Fruit fly (Drosophila melanogaster) whole organism, embryonic: ENCODE data around the gene CG4615.

Experiments
- ATbp ChIP-seq: fragments of 200-800 bp; sonication (Bioruptor generic); optimal IDR thresholded peaks from 2 replicates; lab custom pipeline; 2017; ENCODE audit warnings: missing biosample characterization, mild to moderate bottlenecking, missing genetic modification characterization, missing genetic modification reagents
- Aef1 ChIP-seq: fragments of 200-800 bp; sonication (Bioruptor generic); IDR thresholded peaks from 3 replicates; pipeline ENCODE4 v1.3.6; 2022; ENCODE audit warnings: missing biosample characterization, missing genetic modification characterization
- Bdp1 ChIP-seq: fragments of 200-800 bp; sonication (Bioruptor generic); optimal IDR thresholded peaks from 3 replicates; lab custom pipeline; 2016; ENCODE audit warnings: missing biosample characterization, missing genetic modification characterization
- C15 ChIP-seq: fragments of 200-800 bp; sonication (Bioruptor generic); IDR thresholded peaks from 3 replicates; pipeline ENCODE4 v1.3.6; 2022; ENCODE audit warnings: missing biosample characterization, missing genetic modification characterization
- CG10366 ChIP-seq: fragments of 200-800 bp; sonication (Bioruptor generic); IDR thresholded peaks from 2 replicates; pipeline ENCODE4 v1.3.6; 2022; ENCODE audit warnings: missing biosample characterization, missing genetic modification characterization
- CG11560 ChIP-seq: fragments of 200-800 bp; sonication (Bioruptor generic); IDR thresholded peaks from 3 replicates; pipeline ENCODE4 v1.3.6; 2022; ENCODE audit warnings: missing biosample characterization, missing genetic modification characterization
- CG12071 ChIP-seq: fragments of 200-800 bp; sonication (Bioruptor generic); optimal IDR thresholded peaks from 3 replicates; lab custom pipeline; 2018; ENCODE audit warnings: missing biosample characterization, mild to moderate bottlenecking, missing genetic modification characterization
- CG12155 ChIP-seq: fragments of 200-800 bp; sonication (Bioruptor generic); optimal IDR thresholded peaks from 3 replicates; lab custom pipeline; 2016; ENCODE audit warnings: missing biosample characterization, missing genetic modification characterization
- CG12659 ChIP-seq: fragments of 200-800 bp; sonication (Bioruptor generic); optimal IDR thresholded peaks from 3 replicates; lab custom pipeline; 2017; ENCODE audit warnings: mild to moderate bottlenecking, missing biosample characterization, missing genetic modification reagents, missing genetic modification characterization
- CG13894 ChIP-seq: fragments of 200-800 bp; sonication (Bioruptor generic); optimal IDR thresholded peaks from 3 replicates; lab custom pipeline; 2018; ENCODE audit warnings: missing biosample characterization, mild to moderate bottlenecking, missing genetic modification characterization, moderate library complexity
- CG14710 ChIP-seq: fragments of 200-800 bp; sonication (Bioruptor generic); optimal IDR thresholded peaks from 3 replicates; lab custom pipeline; 2019; ENCODE audit warnings: missing biosample characterization, mild to moderate bottlenecking, missing genetic modification characterization, moderate library complexity
- CG14860 ChIP-seq: fragments of 200-800 bp; sonication (Bioruptor generic); IDR thresholded peaks from 3 replicates; pipeline ENCODE4 v1.3.6; 2022; ENCODE audit warnings: missing biosample characterization, missing genetic modification characterization; ENCODE audit not compliant: partially characterized antibody
- CG1603 ChIP-seq: fragments of 200-800 bp; sonication (Bioruptor generic); optimal IDR thresholded peaks from 2 replicates; lab custom pipeline; 2019; ENCODE audit warnings: missing biosample characterization, mild to moderate bottlenecking, missing genetic modification characterization, moderate library complexity
- CG17385 ChIP-seq: fragments of 200-800 bp; sonication (Bioruptor generic); optimal IDR thresholded peaks from 3 replicates; lab custom pipeline; 2018; ENCODE audit warnings: missing biosample characterization, mild to moderate bottlenecking, missing genetic modification characterization
- CG17802 ChIP-seq: fragments of 200-800 bp; sonication (Bioruptor generic); optimal IDR thresholded peaks from 2 replicates; lab custom pipeline; 2018; ENCODE audit warnings: missing biosample characterization, mild to moderate bottlenecking, missing genetic modification characterization, moderate library complexity
- CG18262 ChIP-seq: fragments of 200-800 bp; optimal IDR thresholded peaks from 3 replicates; lab custom pipeline; 2019; ENCODE audit warnings: missing biosample characterization, mild to moderate bottlenecking, missing genetic modification characterization, moderate library complexity
- CG18476 ChIP-seq: fragments of 200-800 bp; sonication (Bioruptor generic); optimal IDR thresholded peaks from 2 replicates; lab custom pipeline; 2016; ENCODE audit warnings: missing biosample characterization, mild to moderate bottlenecking, missing genetic modification characterization
- CG2129 ChIP-seq: fragments of 200-800 bp; sonication (Bioruptor generic); IDR thresholded peaks from 2 replicates; pipeline ENCODE4 v1.3.6; 2022; ENCODE audit warnings: missing biosample characterization, missing genetic modification characterization; ENCODE audit not compliant: partially characterized antibody
- CG2678 ChIP-seq: fragments of 200-800 bp; sonication (Bioruptor generic); optimal IDR thresholded peaks from 3 replicates; lab custom pipeline; 2019; ENCODE audit warnings: missing biosample characterization, mild to moderate bottlenecking, missing genetic modification characterization, moderate library complexity
- CG4424 ChIP-seq: fragments of 200-800 bp; sonication (Bioruptor generic); optimal IDR thresholded peaks from 3 replicates; lab custom pipeline; 2016; ENCODE audit warnings: missing biosample characterization, missing genetic modification characterization
- CG5180 ChIP-seq: fragments of 200-800 bp; sonication (Bioruptor generic); optimal IDR thresholded peaks from 3 replicates; lab custom pipeline; 2017; ENCODE audit warnings: missing biosample characterization, missing genetic modification characterization, mild to moderate bottlenecking, moderate library complexity, missing genetic modification reagents
- CG6654 ChIP-seq: fragments of 200-800 bp; sonication (Bioruptor generic); optimal IDR thresholded peaks from 2 replicates; lab custom pipeline; 2017; ENCODE audit warnings: missing biosample characterization, mild to moderate bottlenecking, missing genetic modification characterization
- CG6683 ChIP-seq: fragments of 200-800 bp; sonication (Bioruptor generic); optimal IDR thresholded peaks from 2 replicates; lab custom pipeline; 2017; ENCODE audit warnings: missing biosample characterization, mild to moderate bottlenecking, missing genetic modification characterization, missing genetic modification reagents
- CG6791 ChIP-seq: fragments of 200-800 bp; sonication (Bioruptor generic); IDR thresholded peaks from 3 replicates; pipeline ENCODE4 v1.3.6; 2022; ENCODE audit warnings: missing biosample characterization, missing genetic modification characterization; ENCODE audit not compliant: partially characterized antibody
- CG6813 ChIP-seq: fragments of 200-800 bp; sonication (Bioruptor generic); optimal IDR thresholded peaks from 2 replicates; lab custom pipeline; 2017; ENCODE audit warnings: missing biosample characterization, missing genetic modification characterization, mild to moderate bottlenecking, moderate library complexity, missing genetic modification reagents
- CG7271 ChIP-seq: fragments of 200-800 bp; sonication (Bioruptor generic); optimal IDR thresholded peaks from 2 replicates; lab custom pipeline; 2018; ENCODE audit warnings: missing biosample characterization, mild to moderate bottlenecking, missing genetic modification characterization, moderate library complexity
- CG7963 ChIP-seq: fragments of 200-800 bp; sonication (Bioruptor generic); IDR thresholded peaks from 3 replicates; pipeline ENCODE4 v1.3.6; 2022; ENCODE audit warnings: missing biosample characterization, missing genetic modification characterization; ENCODE audit not compliant: partially characterized antibody
- CHES-1-like ChIP-seq: fragments of 200-800 bp; sonication (Bioruptor generic); optimal IDR thresholded peaks from 2 replicates; lab custom pipeline; 2016; ENCODE audit warnings: missing biosample characterization, missing genetic modification characterization
- H15 ChIP-seq: fragments of 200-800 bp; sonication (Bioruptor generic); IDR thresholded peaks from 3 replicates; pipeline ENCODE4 v1.3.6; 2022; ENCODE audit warnings: missing biosample characterization, missing genetic modification characterization
- Hmx ChIP-seq: fragments of 200-800 bp; sonication (Bioruptor generic); optimal IDR thresholded peaks from 2 replicates; lab custom pipeline; 2016; ENCODE audit warnings: missing biosample characterization, missing genetic modification characterization
- Hr78 ChIP-seq, 2 experiments: fragments of 200-800 bp in 1 of 2; fragments of >200 bp in 1 of 2; sonication (Bioruptor generic) in 1 of 2; optimal IDR thresholded peaks; 2 replicates each; lab custom pipeline; 2017 to 2019; ENCODE audit warnings: missing biosample characterization in 2 of 2, missing genetic modification characterization in 2 of 2, mild to moderate bottlenecking in 1 of 2, moderate library complexity in 1 of 2
- Med ChIP-seq: fragments of 200-800 bp; sonication (Bioruptor generic); peaks from one replicate; lab custom pipeline; 2016; ENCODE audit warnings: missing biosample characterization, missing genetic modification characterization, mild to moderate bottlenecking, inconsistent platforms, moderate library complexity
- Mrtf ChIP-seq: fragments of 200-800 bp; sonication (Bioruptor generic); IDR thresholded peaks from 3 replicates; pipeline ENCODE4 v1.3.6; 2022; ENCODE audit warnings: missing biosample characterization, missing genetic modification characterization
- Poxn ChIP-seq: fragments of 200-800 bp; sonication (Bioruptor generic); IDR thresholded peaks from 2 replicates; pipeline ENCODE4 v1.3.6; 2022; ENCODE audit warnings: missing biosample characterization, missing genetic modification characterization
- Xbp1 ChIP-seq: fragments of 200-800 bp; sonication (Bioruptor generic); optimal IDR thresholded peaks from 3 replicates; lab custom pipeline; 2016; ENCODE audit warnings: missing biosample characterization, mild to moderate bottlenecking, missing genetic modification characterization
- aop ChIP-seq: fragments of 200-800 bp; sonication (Bioruptor generic); IDR thresholded peaks from 2 replicates; pipeline ENCODE4 v1.3.6; 2022; ENCODE audit warnings: missing biosample characterization, missing genetic modification characterization
- ara ChIP-seq: fragments of 200-800 bp; sonication (Bioruptor generic); IDR thresholded peaks from 2 replicates; pipeline ENCODE4 v1.3.6; 2022; ENCODE audit warnings: missing biosample characterization, missing genetic modification characterization
- chif ChIP-seq, 2 experiments: fragments of 200-800 bp; sonication (Bioruptor generic); optimal IDR thresholded peaks; 3 replicates each; lab custom pipeline; 2016; ENCODE audit warnings: missing biosample characterization in 2 of 2, missing genetic modification characterization in 2 of 2
- crol ChIP-seq: fragments of 200-800 bp; sonication (Bioruptor generic); IDR thresholded peaks from 2 replicates; pipeline ENCODE4 v1.3.6; 2022; ENCODE audit warnings: missing biosample characterization, missing genetic modification characterization
- dpn ChIP-seq, 2 experiments: fragments of 200-800 bp; sonication (Bioruptor generic); optimal IDR thresholded peaks; 3 replicates each; lab custom pipeline; 2016; ENCODE audit warnings: missing biosample characterization in 2 of 2, missing genetic modification characterization in 2 of 2
- fd3F ChIP-seq: fragments of 200-800 bp; sonication (Bioruptor generic); optimal IDR thresholded peaks from 2 replicates; lab custom pipeline; 2018; ENCODE audit warnings: missing biosample characterization, mild to moderate bottlenecking, missing genetic modification characterization, moderate library complexity
- gfzf ChIP-seq: fragments of 200-800 bp; sonication (Bioruptor generic); optimal IDR thresholded peaks from 2 replicates; lab custom pipeline; 2016; ENCODE audit warnings: missing biosample characterization, mild to moderate bottlenecking, missing genetic modification characterization, moderate library complexity
- jing ChIP-seq: fragments of 200-800 bp; sonication (Bioruptor generic); optimal IDR thresholded peaks from 2 replicates; lab custom pipeline; 2018; ENCODE audit warnings: missing biosample characterization, mild to moderate bottlenecking, missing genetic modification characterization
- sd ChIP-seq: fragments of 200-800 bp; sonication (Bioruptor generic); optimal IDR thresholded peaks from 3 replicates; lab custom pipeline; 2018; ENCODE audit warnings: missing biosample characterization, mild to moderate bottlenecking, missing genetic modification characterization, moderate library complexity
- sens ChIP-seq: fragments of 200-800 bp; sonication (Bioruptor generic); peaks from one replicate; lab custom pipeline; 2016; ENCODE audit warnings: missing biosample characterization, missing genetic modification characterization
- sisA ChIP-seq: fragments of 200-800 bp; sonication (Bioruptor generic); IDR thresholded peaks from 2 replicates; pipeline ENCODE4 v1.3.6; 2022; ENCODE audit warnings: missing biosample characterization, missing genetic modification characterization
- slbo ChIP-seq: fragments of 200-800 bp; sonication (Bioruptor generic); IDR thresholded peaks from 2 replicates; pipeline ENCODE4 v1.3.6; 2022; ENCODE audit warnings: missing biosample characterization, missing genetic modification characterization
- sqz ChIP-seq: fragments of 200-800 bp; sonication (Bioruptor generic); optimal IDR thresholded peaks from 3 replicates; lab custom pipeline; 2018; ENCODE audit warnings: missing biosample characterization, mild to moderate bottlenecking, missing genetic modification characterization
- tap ChIP-seq: fragments of 200-800 bp; optimal IDR thresholded peaks from 3 replicates; lab custom pipeline; 2019; ENCODE audit warnings: missing biosample characterization, mild to moderate bottlenecking, missing genetic modification characterization, moderate library complexity
- tio ChIP-seq: fragments of 200-800 bp; sonication (Bioruptor generic); optimal IDR thresholded peaks from 2 replicates; lab custom pipeline; 2017; ENCODE audit warnings: missing biosample characterization, missing genetic modification characterization, inconsistent platforms
- wor ChIP-seq: fragments of 200-800 bp; sonication (Bioruptor generic); IDR thresholded peaks from 2 replicates; pipeline ENCODE4 v1.3.6; 2022; ENCODE audit warnings: missing biosample characterization, missing genetic modification characterization

CG4615 gene

DNA sequence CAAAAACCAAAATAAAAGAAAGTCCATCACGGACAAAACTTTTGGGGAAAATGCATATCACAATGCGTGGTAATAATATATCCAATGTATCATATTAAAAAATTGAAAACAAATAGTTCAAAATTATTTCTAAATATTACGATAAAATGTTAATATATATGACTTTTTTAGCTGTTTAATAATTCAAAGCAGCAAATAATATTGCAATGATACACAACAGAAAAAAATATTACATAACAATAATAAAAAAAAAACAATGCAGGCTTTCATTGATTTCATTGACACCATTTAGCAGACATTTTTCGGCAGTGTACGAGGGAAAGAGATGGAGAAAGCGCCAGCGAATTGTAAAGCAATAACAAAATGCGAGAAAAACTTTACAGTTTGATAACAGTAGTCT lies 7.2 kb downstream of the CG4615 start (continued):
- no peak for TF ChIP-seq H15 (GFP tag; lab: Robert Waterston, UW)
- no peak for TF ChIP-seq chif (GFP tag; optimal IDR thresholded peaks at IDR 0.05; lab: Kevin White, UChicago)
- no peak for TF ChIP-seq CHES-1-like (GFP tag; lab: Kevin White, UChicago)
- no peak for TF ChIP-seq crol
- peak; percentile 68 for TF ChIP-seq CG2678
- TF ChIP-seq Med, result peak; percentile 1
- TF ChIP-seq CG6683 (GFP tag; lab: Kevin White, UChicago), result no peak
- no peak for TF ChIP-seq CG14860 (GFP tag; lab: Robert Waterston, UW)
- TF ChIP-seq ATbp (GFP tag; lab: Kevin White, UChicago), result peak; percentile 47
- TF ChIP-seq CG14710 (tag; lab: Kevin White, UChicago), result peak; percentile 29
- peak; percentile 55 for TF ChIP-seq sisA
- no peak for TF ChIP-seq CG6813 (GFP tag; lab: Kevin White, UChicago)
- TF ChIP-seq slbo (GFP tag; lab: Robert Waterston, UW), result peak; percentile 34; the same call in 1 of the 2 replicates
- TF ChIP-seq CG17385 (GFP tag; lab: Kevin White, UChicago), result peak; percentile 49
- TF ChIP-seq Hmx (GFP tag; lab: Kevin White, UChicago), result no peak
- no peak for TF ChIP-seq ara (GFP tag; lab: Robert Waterston, UW)
- peak; percentile 36; the same call in 1 of the 2 replicates for TF ChIP-seq wor
- no peak for TF ChIP-seq CG5180 (GFP tag; lab: Kevin White, UChicago)
- no peak for TF ChIP-seq sqz (GFP tag; lab: Kevin White, UChicago)
- peak in 1 of 2 experiments; percentile 55 for TF ChIP-seq dpn (GFP tag; optimal IDR thresholded peaks at IDR 0.05; lab: Kevin White, UChicago)
- no peak for TF ChIP-seq Mrtf (GFP tag; lab: Robert Waterston, UW)
- TF ChIP-seq fd3F, result no peak
- no peak for TF ChIP-seq CG11560 (tag; lab: Robert Waterston, UW)
- TF ChIP-seq CG4424 (GFP tag; lab: Kevin White, UChicago), result peak; percentile 36
- TF ChIP-seq CG13894 (tag; lab: Kevin White, UChicago), result no peak
- TF ChIP-seq CG2129, result no peak
- TF ChIP-seq CG12071 (GFP tag; lab: Kevin White, UChicago), result no peak
- TF ChIP-seq CG12659 (GFP tag; lab: Kevin White, UChicago), result no peak
- peak; percentile 12 for TF ChIP-seq tio (GFP tag; lab: Kevin White, UChicago)
- no peak for TF ChIP-seq Poxn
- TF ChIP-seq CG7963 (GFP tag; lab: Robert Waterston, UW), result no peak
- TF ChIP-seq Hr78 (GFP tag; optimal IDR thresholded peaks at IDR 0.05; lab: Kevin White, UChicago), result no peak
- TF ChIP-seq CG7271, result no peak
- no peak for TF ChIP-seq CG18476 (GFP tag; lab: Kevin White, UChicago)
- TF ChIP-seq C15, result no peak
- no peak for TF ChIP-seq CG1603
- no peak for TF ChIP-seq Aef1 (GFP tag; lab: Robert Waterston, UW)
- TF ChIP-seq sens (GFP tag; lab: Kevin White, UChicago), result peak; percentile 81
- TF ChIP-seq tap (tag; lab: Kevin White, UChicago), result no peak
- TF ChIP-seq CG6791, result no peak
- TF ChIP-seq CG10366 (GFP tag; lab: Robert Waterston, UW), result peak; percentile 36
- TF ChIP-seq CG18262, result peak; percentile 52
- no peak for TF ChIP-seq gfzf (GFP tag; lab: Kevin White, UChicago)
- TF ChIP-seq Xbp1 (GFP tag; lab: Kevin White, UChicago), result peak; percentile 53
- TF ChIP-seq aop, result no peak
- no peak for TF ChIP-seq CG17802
- TF ChIP-seq CG12155 (GFP tag; lab: Kevin White, UChicago), result no peak
- TF ChIP-seq Bdp1 (GFP tag; lab: Kevin White, UChicago), result no peak
- no peak for TF ChIP-seq jing (GFP tag; lab: Kevin White, UChicago)
- no peak for TF ChIP-seq CG6654 (GFP tag; lab: Kevin White, UChicago)
- TF ChIP-seq sd (tag; lab: Kevin White, UChicago), result no peak
